Fruit fly (Drosophila melanogaster) whole organism, embryonic: ENCODE data around the gene Nepl4.

Source experiments
- Atf3 ChIP-seq: fragments of 200-800 bp; sonication (Bioruptor generic); optimal IDR thresholded peaks from 3 replicates; lab custom pipeline; 2016; ENCODE audit warnings: missing biosample characterization, missing genetic modification characterization
- Awh ChIP-seq: fragments of 200-800 bp; sonication (Bioruptor generic); IDR thresholded peaks from 2 replicates; pipeline ENCODE4, ENCODE4 v1.3.6; 2022; ENCODE audit warnings: missing biosample characterization, missing genetic modification characterization
- B-H2 ChIP-seq: fragments of 200-800 bp; sonication (Bioruptor generic); optimal IDR thresholded peaks from 2 replicates; lab custom pipeline; 2018; ENCODE audit warnings: missing biosample characterization, mild to moderate bottlenecking, missing genetic modification characterization
- CG10959 ChIP-seq: fragments of 200-800 bp; sonication (Bioruptor generic); IDR thresholded peaks from 2 replicates; pipeline ENCODE4 v1.3.6; 2022; ENCODE audit warnings: missing biosample characterization, missing genetic modification characterization
- CG14965 ChIP-seq: fragments of 200-800 bp; sonication (Bioruptor generic); optimal IDR thresholded peaks from 2 replicates; lab custom pipeline; 2016; ENCODE audit warnings: missing biosample characterization, missing genetic modification characterization, borderline replicate concordance
- CG17361 ChIP-seq: fragments of 200-800 bp; sonication (Bioruptor generic); IDR thresholded peaks from 3 replicates; pipeline ENCODE4 v1.3.6; 2022; ENCODE audit warnings: missing biosample characterization, missing genetic modification characterization
- CG17802 ChIP-seq: fragments of 200-800 bp; sonication (Bioruptor generic); optimal IDR thresholded peaks from 2 replicates; lab custom pipeline; 2018; ENCODE audit warnings: missing biosample characterization, mild to moderate bottlenecking, missing genetic modification characterization, moderate library complexity
- CG2199 ChIP-seq: fragments of 200-800 bp; sonication (Bioruptor generic); IDR thresholded peaks from 3 replicates; pipeline ENCODE4 v1.3.6; 2022; ENCODE audit warnings: missing biosample characterization, missing genetic modification characterization
- CG2712 ChIP-seq: fragments of 200-800 bp; optimal IDR thresholded peaks from 3 replicates; lab custom pipeline; 2019; ENCODE audit warnings: missing biosample characterization, mild to moderate bottlenecking, missing genetic modification characterization, moderate library complexity
- CG30403 ChIP-seq: fragments of 200-800 bp; sonication (Bioruptor generic); optimal IDR thresholded peaks from 3 replicates; lab custom pipeline; 2016; ENCODE audit warnings: missing biosample characterization, missing genetic modification characterization
- CG33213 ChIP-seq: fragments of 200-800 bp; sonication (Bioruptor generic); optimal IDR thresholded peaks from 3 replicates; lab custom pipeline; 2016; ENCODE audit warnings: missing biosample characterization, missing genetic modification characterization
- CG42726 ChIP-seq: fragments of 200-800 bp; sonication (Bioruptor generic); IDR thresholded peaks from 2 replicates; pipeline ENCODE4 v1.3.6; 2022; ENCODE audit warnings: missing biosample characterization, missing genetic modification characterization; ENCODE audit not compliant: partially characterized antibody
- CG8290 ChIP-seq, 3 experiments: fragments of 200-800 bp; sonication (Bioruptor generic); optimal IDR thresholded peaks; 2 replicates each; lab custom pipeline; 2016 to 2019; ENCODE audit warnings: missing biosample characterization in 3 of 3, missing genetic modification characterization in 3 of 3, mild to moderate bottlenecking in 2 of 3, moderate library complexity in 1 of 3
- CG9876 ChIP-seq: fragments of 200-800 bp; sonication (Bioruptor generic); optimal IDR thresholded peaks from 2 replicates; lab custom pipeline; 2016; ENCODE audit warnings: missing biosample characterization, missing genetic modification characterization
- CTCF ChIP-seq: fragments of 200-800 bp; sonication (Bioruptor generic); optimal IDR thresholded peaks from 2 replicates; lab custom pipeline; 2017; ENCODE audit warnings: missing biosample characterization, mild to moderate bottlenecking, missing genetic modification characterization, moderate library complexity
- CoRest ChIP-seq: fragments of 200-800 bp; sonication (Bioruptor generic); optimal IDR thresholded peaks from 3 replicates; lab custom pipeline; 2018; ENCODE audit warnings: missing biosample characterization, mild to moderate bottlenecking, missing genetic modification characterization, moderate library complexity
- E2f2 ChIP-seq: fragments of 200-800 bp; sonication (Bioruptor generic); IDR thresholded peaks from 2 replicates; pipeline ENCODE4 v1.3.6; 2022; ENCODE audit warnings: missing biosample characterization, missing genetic modification characterization
- Med ChIP-seq: fragments of 200-800 bp; sonication (Bioruptor generic); peaks from one replicate; lab custom pipeline; 2016; ENCODE audit warnings: missing biosample characterization, missing genetic modification characterization, mild to moderate bottlenecking, inconsistent platforms, moderate library complexity
- NFAT ChIP-seq: fragments of 200-800 bp; sonication (Bioruptor generic); IDR thresholded peaks from 2 replicates; pipeline ENCODE4 v1.3.6; 2022; ENCODE audit warnings: missing biosample characterization, missing genetic modification characterization
- Nf-YB ChIP-seq: fragments of 200-800 bp; sonication (Bioruptor generic); optimal IDR thresholded peaks from 3 replicates; lab custom pipeline; 2019; ENCODE audit warnings: missing biosample characterization, mild to moderate bottlenecking, missing genetic modification characterization, moderate library complexity
- PHDP ChIP-seq: fragments of 200-800 bp; sonication (Bioruptor generic); optimal IDR thresholded peaks from 3 replicates; lab custom pipeline; 2018; ENCODE audit warnings: missing biosample characterization, mild to moderate bottlenecking, missing genetic modification characterization, moderate library complexity
- Pdp1 ChIP-seq, 2 experiments: fragments of 200-800 bp; sonication (Bioruptor generic); optimal IDR thresholded peaks; 3 replicates each; lab custom pipeline; 2016; ENCODE audit warnings: missing biosample characterization in 2 of 2, missing genetic modification characterization in 2 of 2, mild to moderate bottlenecking in 1 of 2, moderate library complexity in 1 of 2
- Sox100B ChIP-seq: fragments of 200-800 bp; sonication (Bioruptor generic); optimal IDR thresholded peaks from 3 replicates; lab custom pipeline; 2018; ENCODE audit warnings: missing biosample characterization, mild to moderate bottlenecking, missing genetic modification characterization
- Sox102F ChIP-seq: fragments of 200-800 bp; sonication (Bioruptor generic); optimal IDR thresholded peaks from 2 replicates; lab custom pipeline; 2018; ENCODE audit warnings: missing biosample characterization, mild to moderate bottlenecking, missing genetic modification characterization, moderate library complexity
- Spps ChIP-seq: fragments of 200-800 bp; sonication (Bioruptor generic); optimal IDR thresholded peaks from 2 replicates; lab custom pipeline; 2018; ENCODE audit warnings: missing biosample characterization, mild to moderate bottlenecking, missing genetic modification characterization
- Trl ChIP-seq, 3 experiments: fragments of >200 bp in 2 of 3; fragments of 200-800 bp in 1 of 3; sonication (Bioruptor generic) in 1 of 3; optimal IDR thresholded peaks; 2 replicates in 1 of 3; 3 replicates in 2 of 3; lab custom pipeline; 2016 to 2017; ENCODE audit warnings: missing biosample characterization in 1 of 3, missing genetic modification characterization in 1 of 3
- aop ChIP-seq: fragments of 200-800 bp; sonication (Bioruptor generic); IDR thresholded peaks from 2 replicates; pipeline ENCODE4 v1.3.6; 2022; ENCODE audit warnings: missing biosample characterization, missing genetic modification characterization
- bab2 ChIP-seq: fragments of 200-800 bp; sonication (Bioruptor generic); optimal IDR thresholded peaks from 2 replicates; lab custom pipeline; 2016; ENCODE audit warnings: missing biosample characterization, missing genetic modification characterization
- bcd ChIP-seq: fragments of 200-800 bp; sonication (Bioruptor generic); optimal IDR thresholded peaks from 2 replicates; lab custom pipeline; 2017; ENCODE audit warnings: missing biosample characterization, mild to moderate bottlenecking, missing genetic modification characterization
- ewg ChIP-seq: fragments of 200-800 bp; sonication (Bioruptor generic); optimal IDR thresholded peaks from 3 replicates; lab custom pipeline; 2017; ENCODE audit warnings: mild to moderate bottlenecking, missing biosample characterization, missing genetic modification reagents, missing genetic modification characterization
- exex ChIP-seq: fragments of 200-800 bp; sonication (Bioruptor generic); optimal IDR thresholded peaks from 4 replicates; lab custom pipeline; 2018; ENCODE audit warnings: missing biosample characterization, mild to moderate bottlenecking, missing genetic modification characterization, moderate library complexity
- fu2 ChIP-seq: fragments of 200-800 bp; sonication (Bioruptor generic); optimal IDR thresholded peaks from 2 replicates; lab custom pipeline; 2016; ENCODE audit warnings: missing biosample characterization, missing genetic modification characterization
- grau ChIP-seq: fragments of 200-800 bp; optimal IDR thresholded peaks from 3 replicates; lab custom pipeline; 2019; ENCODE audit warnings: missing biosample characterization, mild to moderate bottlenecking, missing genetic modification characterization, moderate library complexity
- gsb ChIP-seq: fragments of 200-800 bp; sonication (Bioruptor generic); IDR thresholded peaks from 2 replicates; pipeline ENCODE4 v1.3.6; 2022; ENCODE audit warnings: missing biosample characterization, missing genetic modification characterization
- ind ChIP-seq: fragments of 200-800 bp; sonication (Bioruptor generic); optimal IDR thresholded peaks from 3 replicates; lab custom pipeline; 2016; ENCODE audit warnings: missing biosample characterization, missing genetic modification characterization
- lola ChIP-seq, 3 experiments: fragments of >200 bp in 2 of 3; fragments of 200-800 bp in 1 of 3; sonication (Bioruptor generic) in 1 of 3; optimal IDR thresholded peaks; 2 replicates each; lab custom pipeline; 2017 to 2019; ENCODE audit warnings: missing biosample characterization in 3 of 3, missing genetic modification characterization in 3 of 3, mild to moderate bottlenecking in 1 of 3, moderate library complexity in 1 of 3
- nerfin-1 ChIP-seq: fragments of 200-800 bp; sonication (Bioruptor generic); optimal IDR thresholded peaks from 3 replicates; lab custom pipeline; 2019; ENCODE audit warnings: missing biosample characterization, mild to moderate bottlenecking, missing genetic modification characterization, moderate library complexity
- nom ChIP-seq: fragments of 200-800 bp; sonication (Bioruptor generic); optimal IDR thresholded peaks from 2 replicates; lab custom pipeline; 2017; ENCODE audit warnings: missing biosample characterization, missing genetic modification characterization, mild to moderate bottlenecking, moderate library complexity, missing genetic modification reagents
- p53 ChIP-seq: fragments of 200-800 bp; sonication (Bioruptor generic); optimal IDR thresholded peaks from 2 replicates; lab custom pipeline; 2016; ENCODE audit warnings: missing biosample characterization, missing genetic modification characterization
- phol ChIP-seq: fragments of 200-800 bp; sonication (Bioruptor generic); optimal IDR thresholded peaks from 3 replicates; lab custom pipeline; 2018; ENCODE audit warnings: missing biosample characterization, mild to moderate bottlenecking, missing genetic modification characterization, moderate library complexity
- pita ChIP-seq: fragments of 200-800 bp; sonication (Bioruptor generic); optimal IDR thresholded peaks from 2 replicates; lab custom pipeline; 2017; ENCODE audit warnings: missing biosample characterization, mild to moderate bottlenecking, missing genetic modification characterization
- tin ChIP-seq: fragments of 200-800 bp; sonication (Bioruptor generic); optimal IDR thresholded peaks from 3 replicates; lab custom pipeline; 2016; ENCODE audit warnings: missing biosample characterization, missing genetic modification characterization
- zfh1 ChIP-seq: fragments of 200-800 bp; sonication (Bioruptor generic); IDR thresholded peaks from 3 replicates; pipeline ENCODE4 v1.3.6; 2022; ENCODE audit warnings: missing biosample characterization, missing genetic modification characterization

The Nepl4 gene

dm6 chr2L:6356686-6357362 lies 10.9 kb upstream of the Nepl4 start (continued):
- TF ChIP-seq CG10959 (GFP tag; lab: Robert Waterston, UW) (no peak; the same call in 1 of the 2 replicates), CG42726 (GFP tag; lab: Robert Waterston, UW) (0 out of 2 replicates have a peak, but pooled peaks have one; percentile 27), Sox102F (peak; percentile 53), Awh (GFP tag; lab: Robert Waterston, UW) (peak; percentile 60; the same call in 1 of the 2 replicates), Med (GFP tag; lab: Kevin White, UChicago) (peak; percentile 89), grau (tag; lab: Kevin White, UChicago) (peak; percentile 34), CoRest (tag; lab: Kevin White, UChicago) (no peak), CG33213 (GFP tag; lab: Kevin White, UChicago) (peak; percentile 20), CG17361 (GFP tag; lab: Robert Waterston, UW) (peak; percentile 68; the same call in 2 of the 3 replicates), Sox100B (peak; percentile 28), CG2712 (tag; lab: Kevin White, UChicago) (peak; percentile 61), p53 (GFP tag; lab: Kevin White, UChicago) (no peak), Trl (optimal IDR thresholded peaks at IDR 0.05; lab: Kevin White, UChicago) (no peak), Trl (GFP tag; optimal IDR thresholded peaks at IDR 0.05; lab: Kevin White, UChicago) (peak; percentile 13), CG9876 (no peak), Atf3 (no peak), PHDP (tag; lab: Kevin White, UChicago) (peak; percentile 25), tin (GFP tag; lab: Kevin White, UChicago) (peak; percentile 23), Pdp1 (GFP tag; optimal IDR thresholded peaks at IDR 0.05; lab: Kevin White, UChicago) (peak in 1 of 2 experiments; percentile 28), bab2 (GFP tag; lab: Kevin White, UChicago) (no peak), phol (tag; lab: Kevin White, UChicago) (peak; percentile 57), CG30403 (peak; percentile 9), bcd (GFP tag; lab: Kevin White, UChicago) (peak; percentile 39), B-H2 (GFP tag; lab: Kevin White, UChicago) (peak; percentile 14), CTCF (GFP tag; lab: Kevin White, UChicago) (peak; percentile 94), ewg (peak; percentile 45), exex (tag; lab: Kevin White, UChicago) (no peak), NFAT (GFP tag; lab: Robert Waterston, UW) (peak; percentile 53; the same call in 1 of the 2 replicates), CG8290 (GFP tag; optimal IDR thresholded peaks at IDR 0.05; lab: Kevin White, UChicago) (peak; percentile 9), CG8290 (tag; optimal IDR thresholded peaks at IDR 0.05; lab: Kevin White, UChicago) (peak in 1 of 2 experiments; percentile 58), nerfin-1 (peak; percentile 60), CG17802 (tag; lab: Kevin White, UChicago) (peak; percentile 60), pita (GFP tag; lab: Kevin White, UChicago) (peak; percentile 65), ind (GFP tag; lab: Kevin White, UChicago) (peak; percentile 34), CG14965 (GFP tag; lab: Kevin White, UChicago) (peak; percentile 98)

- no peak for TF ChIP-seq gsb (GFP tag; lab: Robert Waterston, UW)
- TF ChIP-seq zfh1 = no peak
- TF ChIP-seq E2f2 (GFP tag; lab: Robert Waterston, UW) = no peak
- no peak for TF ChIP-seq Spps
- no peak for TF ChIP-seq fu2
- no peak for TF ChIP-seq nom
- TF ChIP-seq aop (GFP tag; lab: Robert Waterston, UW) = no peak
- no peak for TF ChIP-seq CG2199 (GFP tag; lab: Robert Waterston, UW)
- TF ChIP-seq lola (GFP tag; optimal IDR thresholded peaks at IDR 0.05; lab: Kevin White, UChicago) = no peak
- TF ChIP-seq CG14965 (GFP tag; lab: Kevin White, UChicago) = no peak
- TF ChIP-seq Nf-YB (GFP tag; lab: Kevin White, UChicago) = no peak
Observed at dm6 chr2L:6358218-6358617, 9.5 kb upstream of the Nepl4 start, which contains the start of gene CG9500. Gene CG9500 (minus strand): TSS chr2L:6358318.
